Fruit fly (Drosophila melanogaster) S2 (cell line): Measurements from ENCODE around the gene Pvf1.

ENCODE experiments used
- CG8478 ChIP-seq: fragments of >200 bp; optimal IDR thresholded peaks from 2 replicates; lab custom pipeline; 2018
- CTCF ChIP-seq, 2 experiments: fragments of >200 bp; optimal IDR thresholded peaks; 2 replicates each; lab custom pipeline; 2018

dm6 chrX:18800167-18800566 is 32.3 kb upstream of the Pvf1 start:
- TF ChIP-seq CTCF (optimal IDR thresholded peaks at IDR 0.05; lab: Kevin White, UChicago) (no peak), CG8478 (lab: Kevin White, UChicago) (no peak)
